Fruit fly (Drosophila melanogaster): ENCODE data around the gene dnd.

DNA sequence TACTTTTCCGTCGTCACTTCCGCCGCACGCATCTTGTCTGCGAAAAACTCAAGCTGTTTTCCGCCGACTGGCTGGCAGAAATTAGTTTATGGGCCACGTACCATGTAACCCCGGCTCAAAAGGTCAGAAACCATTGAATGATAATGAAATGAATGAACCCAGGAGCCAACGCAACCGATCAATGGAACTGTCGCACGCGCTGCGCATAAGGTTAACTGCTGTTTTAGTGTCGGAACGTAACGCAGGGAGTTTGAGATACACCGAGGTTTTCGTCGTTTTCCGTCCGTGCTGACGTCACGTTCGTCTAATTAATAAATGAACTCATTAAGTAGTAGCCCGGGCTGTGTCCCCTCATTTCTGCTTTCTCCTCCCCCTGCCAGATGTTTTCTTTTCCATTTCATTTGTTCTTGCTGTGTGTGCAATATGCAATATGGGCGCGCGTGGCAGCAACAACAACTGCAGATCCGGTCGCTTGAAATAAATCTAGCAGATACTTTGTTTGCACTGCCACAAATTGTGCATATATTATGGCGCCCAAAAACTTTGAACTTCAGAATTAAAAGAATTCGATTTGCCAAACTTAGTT, 28.8 kb downstream of the dnd start:
- TF ChIP-seq CG8290 (GFP tag; optimal IDR thresholded peaks at IDR 0.05) (no peak), CG8290 (tag; optimal IDR thresholded peaks at IDR 0.05) (no peak), CG17912 (GFP tag; optimal IDR thresholded peaks at IDR 0.05) (no peak), Dll (GFP tag; IDR thresholded peaks at IDR 0.05; ENCODE audit: partially characterized antibody) (0 out of 4 replicates have a peak, but pooled peaks have one; percentile 16), CG3838 (GFP tag; optimal IDR thresholded peaks at IDR 0.05) (no peak), CG7556 (GFP tag; optimal IDR thresholded peaks at IDR 0.05) (no peak), CG6854 (GFP tag; optimal IDR thresholded peaks at IDR 0.05) (no peak), hth (optimal IDR thresholded peaks at IDR 0.05) (no peak), CG31388 (GFP tag; optimal IDR thresholded peaks at IDR 0.05) (no peak), da (GFP tag; optimal IDR thresholded peaks at IDR 0.05) (no peak)

Measured in whole organism, embryonic.